Worm (Caenorhabditis elegans) whole organism, L4/young adult: ENCODE measurements around the gene F54E7.9.

Experiments
- dao-5 ChIP-seq: sonication (generic microtip); optimal IDR thresholded peaks from 2 replicates; lab custom pipeline; 2016; ENCODE audit warnings: missing genotype, missing genetic modification characterization, moderate library complexity, missing compliant biosample characterization
- him-1 ChIP-seq: sonication (generic microtip); optimal IDR thresholded peaks from 2 replicates; lab custom pipeline; 2016; ENCODE audit warnings: missing genotype, missing genetic modification reagents, missing genetic modification characterization, missing compliant biosample characterization

DNA sequence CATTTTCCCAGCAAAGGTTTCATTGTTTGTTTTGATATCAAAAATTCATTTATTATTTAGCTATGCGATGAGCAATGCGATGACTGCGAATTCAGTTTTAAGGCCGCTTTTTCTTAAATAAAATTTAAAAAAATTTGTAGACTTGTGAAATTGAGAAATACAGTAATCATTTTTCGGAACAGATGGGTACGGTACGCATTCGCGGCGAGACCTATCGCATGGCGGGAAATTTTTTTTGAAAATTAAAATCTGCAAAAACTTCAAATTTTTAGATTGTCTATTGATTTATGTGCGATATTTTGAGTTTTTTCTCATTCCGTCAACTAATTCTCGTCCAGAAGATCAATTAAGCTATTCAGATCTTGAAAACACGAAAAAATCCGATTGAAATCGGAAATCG is 14.2 kb downstream of the F54E7.9 start:
- TF ChIP-seq him-1 (tag; lab: Kevin White, UChicago): no peak
- no peak for TF ChIP-seq dao-5 (tag; lab: Kevin White, UChicago)
